Worm (Caenorhabditis elegans): ENCODE results near the gene rrc-1.

rrc-1 gene

DNA sequence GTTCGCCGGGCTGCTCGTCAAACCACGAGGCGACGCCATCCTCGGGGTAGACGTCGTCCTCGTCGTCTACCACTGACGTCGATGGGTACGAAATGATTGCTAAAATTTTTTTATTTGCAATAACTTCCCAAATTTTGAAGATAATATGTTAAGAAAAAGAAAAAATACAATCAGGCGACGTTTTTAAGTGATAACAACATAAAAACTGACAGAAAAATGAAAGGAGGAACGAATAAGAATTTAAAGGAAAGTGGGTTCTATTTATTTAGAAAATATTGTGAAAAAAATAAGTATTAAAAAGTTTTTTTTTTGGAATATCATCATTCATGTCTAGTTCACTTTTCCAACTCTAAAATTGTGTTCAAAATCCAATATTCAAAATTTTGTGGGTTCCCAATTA lies 8.9 kb downstream of the rrc-1 start, which contains the start of gene dpy-22:
Gene dpy-22, minus strand, starts transcription at position 101 of the 400 bp plus-strand sequence.
- TF ChIP-seq fkh-10 (GFP tag; optimal IDR thresholded peaks at IDR 0.05) = no peak

DNA sequence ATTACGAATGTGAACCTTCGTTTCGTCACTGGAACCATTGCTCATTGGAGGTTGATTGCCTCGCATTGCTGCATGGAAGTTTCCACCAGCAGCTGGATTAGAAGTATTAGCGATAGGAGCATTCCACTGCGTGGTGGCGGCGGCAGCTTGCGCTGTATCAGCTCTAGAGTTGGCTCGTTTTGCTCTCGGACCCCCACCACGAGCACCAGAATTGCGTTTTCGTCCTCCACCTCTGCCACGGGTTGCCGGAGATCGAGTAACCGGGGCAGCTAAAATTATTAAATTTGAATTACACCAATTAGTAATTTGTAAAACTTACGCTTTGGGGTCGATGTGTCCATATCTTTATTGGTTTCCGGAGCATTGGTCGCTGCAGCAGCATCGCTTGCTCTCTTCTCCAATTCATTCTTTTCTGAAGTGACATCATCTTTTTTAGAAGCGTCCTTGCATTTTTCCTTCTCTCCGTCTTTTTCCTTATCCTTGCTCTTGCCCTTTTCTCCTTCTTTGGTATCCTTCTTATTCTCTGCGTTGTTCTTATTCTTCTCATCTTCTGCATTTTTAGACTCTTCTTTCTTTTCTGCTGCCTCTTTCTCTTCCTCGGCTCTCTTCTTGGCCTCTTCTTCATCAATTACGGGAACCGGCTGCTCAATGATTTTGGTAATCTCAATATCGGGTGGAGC lies 16.8 kb downstream of the rrc-1 start:
- TF ChIP-seq Y48G9A.11 (GFP tag; IDR thresholded peaks at IDR 0.05) (no peak), arid-1 (GFP tag; conservative IDR thresholded peaks at IDR 0.05) (no peak), duxl-1 (tag; optimal IDR thresholded peaks at IDR 0.05; ENCODE audit: poor library complexity) (no peak), spr-1 (tag; optimal IDR thresholded peaks at IDR 0.05) (no peak), ZK546.5 (tag; optimal IDR thresholded peaks at IDR 0.05) (no peak), lin-38 (GFP tag; IDR thresholded peaks at IDR 0.05) (no peak), ceh-28 (tag; optimal IDR thresholded peaks at IDR 0.05) (no peak), ceh-62 (tag; optimal IDR thresholded peaks at IDR 0.05) (no peak), spr-3 (GFP tag; optimal IDR thresholded peaks at IDR 0.05) (no peak), set-16 (GFP tag; IDR thresholded peaks at IDR 0.05) (peak; percentile 68), gei-8 (GFP tag; optimal IDR thresholded peaks at IDR 0.05) (no peak), unc-62 (GFP tag; optimal IDR thresholded peaks at IDR 0.05 in 1 of 2) (peak in 1 of 2 experiments; percentile 22), unc-62 (tag; optimal IDR thresholded peaks at IDR 0.05) (no peak), hif-1 (tag; optimal IDR thresholded peaks at IDR 0.05) (no peak), attf-4 (tag; optimal IDR thresholded peaks at IDR 0.05) (no peak)

DNA sequence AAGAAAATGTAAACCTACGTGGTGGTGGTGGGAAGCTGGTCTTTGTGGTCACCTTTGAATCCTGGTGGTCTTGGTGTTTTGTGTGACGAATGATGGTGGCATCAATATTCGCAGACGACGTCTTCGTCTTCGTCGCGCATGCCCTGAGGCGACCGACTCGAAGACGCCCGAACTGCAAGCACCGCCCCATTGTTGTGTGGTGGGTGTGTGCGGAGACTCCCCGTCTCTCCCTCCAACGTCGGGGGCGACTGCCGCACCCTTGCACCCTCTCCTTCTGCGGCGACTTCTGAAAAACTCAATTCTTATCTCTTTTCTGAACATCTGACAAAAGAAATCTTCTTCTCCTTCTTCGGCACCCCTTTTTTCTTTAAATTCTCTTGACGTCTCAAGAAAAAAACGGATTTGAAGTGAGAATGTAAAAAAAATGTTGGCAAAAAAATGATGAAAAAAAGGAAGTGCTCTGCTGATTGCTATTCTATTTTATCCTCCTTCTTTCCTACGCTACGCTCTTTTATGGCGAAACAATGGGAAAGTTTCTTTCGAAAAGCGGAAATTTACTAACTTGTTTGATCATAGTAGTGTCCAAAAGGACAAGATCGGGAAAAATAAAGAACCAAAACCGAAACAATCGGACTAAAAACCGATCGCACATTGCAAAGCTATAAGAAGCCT lies 23.6 kb downstream of the rrc-1 start, which contains the start of gene lgc-47:
Gene lgc-47, minus strand, starts transcription at position 286 of the 672 bp plus-strand sequence.
- TF ChIP-seq spr-3 (GFP tag; optimal IDR thresholded peaks at IDR 0.05) (no peak), ctbp-1 (GFP tag; IDR thresholded peaks at IDR 0.05) (0 out of 2 replicates have a peak, but pooled peaks have one; percentile 57), attf-4 (tag; optimal IDR thresholded peaks at IDR 0.05) (no peak), set-16 (GFP tag; IDR thresholded peaks at IDR 0.05) (peak; percentile 89), unc-62 (GFP tag; optimal IDR thresholded peaks at IDR 0.05 in 1 of 2) (peak in 1 of 2 experiments; percentile 7), unc-62 (tag; optimal IDR thresholded peaks at IDR 0.05) (no peak), zag-1 (tag; optimal IDR thresholded peaks at IDR 0.05) (no peak), madf-9 (GFP tag; conservative IDR thresholded peaks at IDR 0.05) (no peak), R02D3.7 (tag; optimal IDR thresholded peaks at IDR 0.05) (no peak)

DNA sequence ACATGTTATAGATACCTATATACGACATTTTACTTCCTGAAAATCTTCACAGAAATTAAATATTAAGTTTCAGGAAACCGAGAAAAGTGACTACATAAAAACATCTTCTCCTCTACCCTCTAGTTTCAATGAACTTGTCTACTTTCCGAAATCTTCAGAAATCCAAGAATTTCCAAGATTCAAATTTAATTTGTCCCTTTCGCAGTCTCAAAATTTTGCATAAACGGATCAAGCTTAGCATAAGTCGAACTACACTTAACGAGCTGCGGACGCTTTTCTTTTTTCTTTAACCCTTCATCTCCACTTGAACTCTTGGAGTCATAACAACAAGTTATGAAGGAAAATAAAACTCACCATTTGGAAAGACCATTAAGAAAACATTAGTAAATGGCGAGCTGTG lies 25.7 kb downstream of the rrc-1 start:
- TF ChIP-seq fkh-10 (GFP tag; optimal IDR thresholded peaks at IDR 0.05) = peak; percentile 72
- TF ChIP-seq ces-1 (GFP tag; optimal IDR thresholded peaks at IDR 0.05) = peak; percentile 85
- TF ChIP-seq rbr-2 (tag; optimal IDR thresholded peaks at IDR 0.05) = no peak

DNA sequence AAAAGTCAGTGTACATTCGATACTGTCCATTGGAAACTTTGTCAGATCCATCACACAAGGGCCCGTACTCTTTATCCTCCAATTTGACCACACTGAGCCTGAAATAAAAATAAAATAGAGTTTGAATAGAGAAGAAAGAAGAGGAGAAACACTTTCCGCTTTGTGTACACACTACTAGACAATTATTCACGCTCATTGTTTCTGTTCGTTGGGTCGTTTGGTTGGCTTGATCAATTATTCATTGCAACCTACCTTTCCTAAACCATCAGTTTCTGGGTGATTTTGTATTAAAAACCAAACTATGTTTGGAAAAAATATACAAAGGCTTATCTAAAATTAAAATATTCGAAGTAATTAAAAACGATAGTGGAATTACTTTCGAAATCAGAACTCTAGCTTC lies 26.4 kb downstream of the rrc-1 start:
- no peak for TF ChIP-seq mxl-3 (GFP tag; optimal IDR thresholded peaks at IDR 0.05)
- TF ChIP-seq attf-4 (tag; optimal IDR thresholded peaks at IDR 0.05) = no peak
- TF ChIP-seq ceh-20 (GFP tag; IDR thresholded peaks at IDR 0.05) = no peak
- TF ChIP-seq unc-62 (GFP tag; optimal IDR thresholded peaks at IDR 0.05 in 1 of 2) = no peak
- TF ChIP-seq unc-62 (tag; optimal IDR thresholded peaks at IDR 0.05) = no peak
- TF ChIP-seq ZK337.2 (GFP tag; IDR thresholded peaks at IDR 0.05) = no peak
- no peak for TF ChIP-seq pqm-1 (tag; optimal IDR thresholded peaks at IDR 0.05)
- no peak for TF ChIP-seq dve-1 (tag; optimal IDR thresholded peaks at IDR 0.05; ENCODE audit: insufficient read depth)
- TF ChIP-seq lin-13 (GFP tag; optimal IDR thresholded peaks at IDR 0.05) = no peak
- no peak for TF ChIP-seq lin-15B (tag; optimal IDR thresholded peaks at IDR 0.05)
- no peak for TF ChIP-seq F49E8.2 (tag; optimal IDR thresholded peaks at IDR 0.05; ENCODE audit: borderline replicate concordance)
- TF ChIP-seq ctbp-1 (GFP tag; IDR thresholded peaks at IDR 0.05) = no peak
- no peak for TF ChIP-seq jun-1 (tag; optimal IDR thresholded peaks at IDR 0.05)
- no peak for TF ChIP-seq unc-130 (GFP tag; optimal IDR thresholded peaks at IDR 0.05)
- TF ChIP-seq duxl-1 (tag; optimal IDR thresholded peaks at IDR 0.05; ENCODE audit: poor library complexity) = no peak
- TF ChIP-seq aly-2 (tag; optimal IDR thresholded peaks at IDR 0.05) = no peak

Data from whole organism, L4 larva.